Worm (Caenorhabditis elegans): ENCODE data around the gene F45F2.9.

DNA sequence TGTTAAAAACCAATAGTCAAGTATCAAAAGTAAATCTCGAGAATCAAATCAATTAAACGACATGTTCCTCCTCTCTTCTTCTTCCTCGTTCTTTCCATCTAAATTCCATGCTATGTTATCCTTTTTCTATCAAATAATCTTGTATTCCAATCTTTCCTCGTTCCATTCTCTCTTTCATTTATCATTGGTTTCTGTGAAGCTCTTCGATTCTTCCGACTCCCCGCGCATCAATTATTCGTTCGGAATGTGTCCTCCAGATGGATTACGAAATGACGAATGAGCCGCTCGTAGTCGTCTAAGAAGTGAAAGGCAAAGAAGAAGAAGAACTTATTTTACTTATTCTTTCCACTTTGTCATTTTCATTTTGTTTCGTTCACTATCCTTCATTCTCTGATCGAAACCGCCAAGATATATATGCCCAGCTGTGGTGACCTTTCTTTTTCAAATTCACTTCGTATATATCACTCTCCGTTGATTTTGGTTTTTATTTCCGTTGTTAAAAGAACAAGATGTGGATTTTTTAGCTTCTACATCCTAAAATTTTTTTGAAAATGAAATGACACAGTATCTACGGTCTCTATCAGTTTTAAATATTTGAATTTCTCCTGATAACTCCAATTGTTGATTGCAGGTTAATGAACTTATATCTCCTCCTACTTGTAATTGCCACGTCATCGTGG, 18.9 kb downstream of the F45F2.9 start, which contains the start of gene pxn-1:
- TF ChIP-seq aly-2 (tag; optimal IDR thresholded peaks at IDR 0.05): no peak
- TF ChIP-seq nhr-11 (tag; optimal IDR thresholded peaks at IDR 0.05): no peak
- TF ChIP-seq blmp-1 (tag; optimal IDR thresholded peaks at IDR 0.05; ENCODE audit: insufficient read depth): no peak
- no peak for TF ChIP-seq nhr-25 (tag; optimal IDR thresholded peaks at IDR 0.05)
- TF ChIP-seq nhr-12 (tag; optimal IDR thresholded peaks at IDR 0.05): no peak
- TF ChIP-seq sma-3 (GFP tag; optimal IDR thresholded peaks at IDR 0.05): no peak
